Fruit fly (Drosophila melanogaster): ENCODE measurements around the gene CG10657.

CG10657 gene

DNA sequence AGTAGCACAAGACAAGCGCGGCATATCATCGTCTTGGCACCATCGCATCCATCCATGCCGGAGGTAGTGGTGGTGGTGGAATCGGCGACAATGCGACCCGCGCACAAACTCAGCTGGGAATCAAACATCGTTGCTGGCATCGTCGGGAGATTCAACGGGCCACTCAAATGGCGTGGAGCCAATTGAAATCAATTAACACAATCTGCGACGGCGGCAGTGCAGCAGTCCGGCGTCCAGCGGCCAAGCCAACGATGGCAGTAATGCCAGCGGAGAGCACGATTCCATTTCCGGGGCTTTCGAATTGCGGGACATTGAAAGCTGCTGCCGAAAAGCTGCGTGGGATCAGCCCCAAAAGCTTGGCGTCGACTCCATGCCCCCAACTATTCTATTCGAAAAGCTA is 10.6 kb upstream of the CG10657 start, which contains the start of gene CG10654 (continued):
- TF ChIP-seq sug (tag; optimal IDR thresholded peaks at IDR 0.05): no peak
- no peak for TF ChIP-seq Dbx (GFP tag; IDR thresholded peaks at IDR 0.05)
- no peak for TF ChIP-seq ssp (GFP tag; IDR thresholded peaks at IDR 0.05)
- TF ChIP-seq CG11504 (tag; optimal IDR thresholded peaks at IDR 0.05): no peak
- TF ChIP-seq Sin3A (optimal IDR thresholded peaks at IDR 0.05): no peak
- TF ChIP-seq Fer1 (GFP tag; optimal IDR thresholded peaks at IDR 0.05): peak; percentile 41
- TF ChIP-seq Fer2 (tag; optimal IDR thresholded peaks at IDR 0.05): no peak
- TF ChIP-seq CG6175 (GFP tag; IDR thresholded peaks at IDR 0.05): peak; percentile 14; the same call in 1 of the 3 replicates
- TF ChIP-seq emc (GFP tag; optimal IDR thresholded peaks at IDR 0.05): no peak
- no peak for TF ChIP-seq da (GFP tag; optimal IDR thresholded peaks at IDR 0.05)
- no peak for TF ChIP-seq tx (GFP tag; optimal IDR thresholded peaks at IDR 0.05)
- TF ChIP-seq sens (GFP tag): peak; percentile 51
- TF ChIP-seq tap (tag; optimal IDR thresholded peaks at IDR 0.05): no peak
- TF ChIP-seq CG15514 (GFP tag; optimal IDR thresholded peaks at IDR 0.05): peak; percentile 28
- no peak for TF ChIP-seq repo (GFP tag; optimal IDR thresholded peaks at IDR 0.05)
- TF ChIP-seq odd (GFP tag; optimal IDR thresholded peaks at IDR 0.05): no peak
- no peak for TF ChIP-seq grau (tag; optimal IDR thresholded peaks at IDR 0.05)
- TF ChIP-seq CG13296 (GFP tag; optimal IDR thresholded peaks at IDR 0.05): peak; percentile 15
- no peak for TF ChIP-seq NK7.1 (GFP tag; optimal IDR thresholded peaks at IDR 0.05)
- TF ChIP-seq CG18599 (GFP tag; optimal IDR thresholded peaks at IDR 0.05): peak; percentile 37
- no peak for TF ChIP-seq Max (GFP tag; optimal IDR thresholded peaks at IDR 0.05)
- no peak for TF ChIP-seq rib (GFP tag; IDR thresholded peaks at IDR 0.05)
- TF ChIP-seq CG9215 (GFP tag; IDR thresholded peaks at IDR 0.05): no peak
- TF ChIP-seq Med (GFP tag): peak; percentile 70
- TF ChIP-seq CG13775 (GFP tag; optimal IDR thresholded peaks at IDR 0.05): no peak
- 0 out of 3 replicates have a peak, but pooled peaks have one; percentile 38 for TF ChIP-seq CG6791 (GFP tag; IDR thresholded peaks at IDR 0.05; ENCODE audit: partially characterized antibody)
- no peak for TF ChIP-seq dm (GFP tag; optimal IDR thresholded peaks at IDR 0.05)
- TF ChIP-seq CG5953 (GFP tag; IDR thresholded peaks at IDR 0.05): no peak
- no peak for TF ChIP-seq zfh1 (GFP tag; IDR thresholded peaks at IDR 0.05)
- TF ChIP-seq Ets97D (GFP tag; optimal IDR thresholded peaks at IDR 0.05): peak; percentile 38
- TF ChIP-seq MESR4 (GFP tag; optimal IDR thresholded peaks at IDR 0.05): peak; percentile 7
- TF ChIP-seq Stat92E (GFP tag; optimal IDR thresholded peaks at IDR 0.05): no peak
- TF ChIP-seq pb (GFP tag; optimal IDR thresholded peaks at IDR 0.05): peak; percentile 9
- TF ChIP-seq CG6683 (GFP tag; optimal IDR thresholded peaks at IDR 0.05): peak; percentile 4
- no peak for TF ChIP-seq shn (GFP tag; optimal IDR thresholded peaks at IDR 0.05)
- no peak for TF ChIP-seq HLH4C (GFP tag; IDR thresholded peaks at IDR 0.05; ENCODE audit: partially characterized antibody)
- TF ChIP-seq fd102C (GFP tag; optimal IDR thresholded peaks at IDR 0.05): no peak
- TF ChIP-seq Rfx (GFP tag; IDR thresholded peaks at IDR 0.05): 0 out of 2 replicates have a peak, but pooled peaks have one; percentile 18
- no peak for TF ChIP-seq CG10565 (GFP tag; optimal IDR thresholded peaks at IDR 0.05)
- no peak for TF ChIP-seq NFAT (GFP tag; IDR thresholded peaks at IDR 0.05)
- no peak for TF ChIP-seq CG6272 (GFP tag; IDR thresholded peaks at IDR 0.05)
- TF ChIP-seq E2f2 (GFP tag; IDR thresholded peaks at IDR 0.05): peak; percentile 10; the same call in 1 of the 2 replicates
- no peak for TF ChIP-seq CG1792 (GFP tag; optimal IDR thresholded peaks at IDR 0.05)

Data from whole organism, embryonic.